Worm (Caenorhabditis elegans): ENCODE measurements around the gene pezo-1.

DNA sequence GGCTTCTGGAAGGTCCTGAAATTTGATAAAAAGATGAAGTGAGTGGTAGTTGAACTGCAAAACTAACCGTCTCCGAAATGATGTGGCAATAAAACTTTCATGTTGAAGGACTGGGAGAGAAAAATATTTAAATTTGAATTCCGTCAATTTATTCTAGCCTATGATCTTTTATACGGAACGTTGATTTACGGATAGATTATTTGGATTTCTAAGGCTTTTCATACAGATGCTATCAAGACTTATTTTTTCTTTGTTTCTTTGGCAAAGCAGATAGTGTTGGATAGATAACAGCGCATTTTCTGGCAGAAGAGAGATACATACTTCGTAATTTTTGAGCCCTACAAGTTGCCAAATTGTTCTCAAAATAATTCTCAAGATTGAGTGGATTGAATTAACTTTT lies 62.3 kb downstream of the pezo-1 start, which contains the start of gene F49C12.4:
- no peak for TF ChIP-seq him-1 (tag; optimal IDR thresholded peaks at IDR 0.05)
- TF ChIP-seq dao-5 (tag; optimal IDR thresholded peaks at IDR 0.05), result no peak
- no peak for TF ChIP-seq W03F9.2 (tag; optimal IDR thresholded peaks at IDR 0.05)
